Fruit fly (Drosophila melanogaster) whole organism, embryonic: ENCODE results near the gene CG7556.

Source experiments
- B-H2 ChIP-seq: fragments of 200-800 bp; sonication (Bioruptor generic); optimal IDR thresholded peaks from 2 replicates; lab custom pipeline; 2018; ENCODE audit warnings: missing biosample characterization, mild to moderate bottlenecking, missing genetic modification characterization
- CG11504 ChIP-seq: fragments of 200-800 bp; sonication (Bioruptor generic); optimal IDR thresholded peaks from 3 replicates; lab custom pipeline; 2019; ENCODE audit warnings: missing biosample characterization, mild to moderate bottlenecking, missing genetic modification characterization, moderate library complexity
- CG14710 ChIP-seq: fragments of 200-800 bp; sonication (Bioruptor generic); optimal IDR thresholded peaks from 3 replicates; lab custom pipeline; 2019; ENCODE audit warnings: missing biosample characterization, mild to moderate bottlenecking, missing genetic modification characterization, moderate library complexity
- CG7963 ChIP-seq: fragments of 200-800 bp; sonication (Bioruptor generic); IDR thresholded peaks from 3 replicates; pipeline ENCODE4 v1.3.6; 2022; ENCODE audit warnings: missing biosample characterization, missing genetic modification characterization; ENCODE audit not compliant: partially characterized antibody
- CG8089 ChIP-seq: fragments of 200-800 bp; sonication (Bioruptor generic); optimal IDR thresholded peaks from 3 replicates; lab custom pipeline; 2016; ENCODE audit warnings: missing biosample characterization, missing genetic modification characterization
- gcm2 ChIP-seq: fragments of 200-800 bp; sonication (Bioruptor generic); optimal IDR thresholded peaks from 2 replicates; lab custom pipeline; 2016; ENCODE audit warnings: missing biosample characterization, missing genetic modification characterization
- ind ChIP-seq: fragments of 200-800 bp; sonication (Bioruptor generic); optimal IDR thresholded peaks from 3 replicates; lab custom pipeline; 2016; ENCODE audit warnings: missing biosample characterization, missing genetic modification characterization
- mam ChIP-seq: fragments of 200-800 bp; sonication (Bioruptor generic); optimal IDR thresholded peaks from 3 replicates; lab custom pipeline; 2016; ENCODE audit warnings: missing biosample characterization, missing genetic modification characterization

DNA sequence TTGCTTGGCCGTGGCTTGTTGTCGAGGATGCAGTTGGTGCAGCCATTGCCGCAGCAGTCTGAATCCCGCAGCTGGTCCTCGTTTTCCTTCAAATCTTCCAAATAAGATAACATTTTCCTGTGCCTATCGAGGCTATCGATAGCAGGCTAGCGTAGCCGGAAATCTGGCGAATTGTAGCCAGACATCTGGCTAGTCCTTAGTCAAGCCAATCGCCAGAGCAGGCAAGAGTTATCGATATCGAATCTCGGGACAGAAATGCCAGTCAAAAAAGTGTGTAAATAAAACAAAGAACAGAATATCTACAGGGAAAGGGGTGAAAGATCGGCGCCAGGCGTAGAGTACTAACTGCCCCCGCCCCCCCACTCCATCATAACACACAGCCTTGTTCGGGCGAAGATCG lies 13.7 kb upstream of the CG7556 start, which contains the start of the genes CG7914 and CG14194:
- TF ChIP-seq CG8089 (GFP tag; lab: Kevin White, UChicago), result no peak
- TF ChIP-seq CG11504 (tag; lab: Kevin White, UChicago), result no peak
- TF ChIP-seq ind (GFP tag; lab: Kevin White, UChicago), result no peak
- no peak for TF ChIP-seq gcm2 (GFP tag; lab: Kevin White, UChicago)
- no peak for TF ChIP-seq B-H2 (GFP tag; lab: Kevin White, UChicago)
- TF ChIP-seq mam (GFP tag; lab: Kevin White, UChicago), result no peak
- peak; percentile 84 for TF ChIP-seq CG7963 (GFP tag; lab: Robert Waterston, UW)
- TF ChIP-seq CG14710 (tag; lab: Kevin White, UChicago), result peak; percentile 28
